Fruit fly (Drosophila melanogaster): ENCODE measurements around the gene alpha-Est8.

DNA sequence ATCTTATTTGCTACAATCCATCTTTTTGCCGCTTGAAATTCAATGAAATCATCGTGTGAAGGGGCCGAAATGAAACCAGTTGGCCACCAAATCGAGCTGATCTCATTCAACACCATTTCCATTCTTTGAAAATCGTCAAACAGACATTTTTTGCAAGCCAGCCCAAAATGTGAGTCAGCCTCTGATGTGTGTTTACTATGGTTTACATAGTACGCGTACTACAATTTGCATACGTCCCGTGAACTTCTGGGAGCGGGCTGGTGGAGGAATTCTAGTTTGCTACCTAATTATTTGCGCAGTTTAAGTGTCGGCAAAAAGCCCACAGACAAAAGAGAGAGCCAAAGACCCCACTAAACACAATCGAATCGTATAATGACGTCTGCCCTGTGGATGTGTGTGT lies 12.3 kb downstream of the alpha-Est8 start:
- TF ChIP-seq CG33017 (tag; optimal IDR thresholded peaks at IDR 0.05) = no peak
- no peak for TF ChIP-seq CG11617 (GFP tag; optimal IDR thresholded peaks at IDR 0.05)
- TF ChIP-seq Hr96 (GFP tag; optimal IDR thresholded peaks at IDR 0.05) = no peak
- no peak for TF ChIP-seq cic (GFP tag; optimal IDR thresholded peaks at IDR 0.05)
- no peak for TF ChIP-seq bab1 (GFP tag; optimal IDR thresholded peaks at IDR 0.05)
- TF ChIP-seq CG1620 (GFP tag; optimal IDR thresholded peaks at IDR 0.05) = no peak
- TF ChIP-seq cnc (optimal IDR thresholded peaks at IDR 0.05) = no peak
- no peak for TF ChIP-seq ovo (GFP tag; optimal IDR thresholded peaks at IDR 0.05)
- TF ChIP-seq CG5204 (GFP tag; optimal IDR thresholded peaks at IDR 0.05) = no peak
- no peak for TF ChIP-seq toe (GFP tag; optimal IDR thresholded peaks at IDR 0.05)
- no peak for TF ChIP-seq pad (GFP tag; optimal IDR thresholded peaks at IDR 0.05)
- no peak for TF ChIP-seq Crg-1 (GFP tag; optimal IDR thresholded peaks at IDR 0.05)
- no peak for TF ChIP-seq kay (GFP tag; ENCODE audit: borderline replicate concordance)
